Fruit fly (Drosophila melanogaster) whole organism, embryonic: ENCODE measurements around the gene HisCl1.

Experiments used
- Bteb2 ChIP-seq: fragments of 200-800 bp; sonication (Bioruptor generic); optimal IDR thresholded peaks from 2 replicates; lab custom pipeline; 2016; ENCODE audit warnings: missing biosample characterization, missing genetic modification characterization
- CG10209 ChIP-seq: fragments of 200-800 bp; sonication (Bioruptor generic); optimal IDR thresholded peaks from 3 replicates; lab custom pipeline; 2017; ENCODE audit warnings: missing biosample characterization, mild to moderate bottlenecking, missing genetic modification characterization, missing genetic modification reagents
- CG12391 ChIP-seq: fragments of 200-800 bp; sonication (Bioruptor generic); optimal IDR thresholded peaks from 3 replicates; lab custom pipeline; 2018; ENCODE audit warnings: missing biosample characterization, mild to moderate bottlenecking, missing genetic modification characterization, moderate library complexity
- CG1603 ChIP-seq: fragments of 200-800 bp; sonication (Bioruptor generic); optimal IDR thresholded peaks from 2 replicates; lab custom pipeline; 2019; ENCODE audit warnings: missing biosample characterization, mild to moderate bottlenecking, missing genetic modification characterization, moderate library complexity
- CG16813 ChIP-seq: fragments of 200-800 bp; sonication (Bioruptor generic); IDR thresholded peaks from 3 replicates; pipeline ENCODE4 v1.3.6; 2022; ENCODE audit warnings: missing biosample characterization, missing genetic modification characterization; ENCODE audit not compliant: partially characterized antibody
- CG17612 ChIP-seq: fragments of 200-800 bp; sonication (Bioruptor generic); IDR thresholded peaks from 2 replicates; pipeline ENCODE4 v1.3.6; 2022; ENCODE audit warnings: missing biosample characterization, missing genetic modification characterization
- CG17912 ChIP-seq: fragments of 200-800 bp; sonication (Bioruptor generic); optimal IDR thresholded peaks from 2 replicates; lab custom pipeline; 2018; ENCODE audit warnings: missing biosample characterization, mild to moderate bottlenecking, missing genetic modification characterization
- CG2116 ChIP-seq: fragments of 200-800 bp; sonication (Bioruptor generic); optimal IDR thresholded peaks from 3 replicates; lab custom pipeline; 2018; ENCODE audit warnings: missing biosample characterization, mild to moderate bottlenecking, missing genetic modification characterization
- CG2129 ChIP-seq: fragments of 200-800 bp; sonication (Bioruptor generic); IDR thresholded peaks from 2 replicates; pipeline ENCODE4 v1.3.6; 2022; ENCODE audit warnings: missing biosample characterization, missing genetic modification characterization; ENCODE audit not compliant: partially characterized antibody
- CG2199 ChIP-seq: fragments of 200-800 bp; sonication (Bioruptor generic); IDR thresholded peaks from 3 replicates; pipeline ENCODE4 v1.3.6; 2022; ENCODE audit warnings: missing biosample characterization, missing genetic modification characterization
- CG2712 ChIP-seq: fragments of 200-800 bp; optimal IDR thresholded peaks from 3 replicates; lab custom pipeline; 2019; ENCODE audit warnings: missing biosample characterization, mild to moderate bottlenecking, missing genetic modification characterization, moderate library complexity
- CG30020 ChIP-seq: fragments of 200-800 bp; optimal IDR thresholded peaks from 2 replicates; lab custom pipeline; 2019; ENCODE audit warnings: missing biosample characterization, mild to moderate bottlenecking, missing genetic modification characterization, moderate library complexity
- CG3163 ChIP-seq: fragments of 200-800 bp; sonication (Bioruptor generic); optimal IDR thresholded peaks from 3 replicates; lab custom pipeline; 2016; ENCODE audit warnings: missing biosample characterization, missing genetic modification characterization
- CG33213 ChIP-seq: fragments of 200-800 bp; sonication (Bioruptor generic); optimal IDR thresholded peaks from 3 replicates; lab custom pipeline; 2016; ENCODE audit warnings: missing biosample characterization, missing genetic modification characterization
- CG4404 ChIP-seq: fragments of 200-800 bp; sonication (Bioruptor generic); IDR thresholded peaks from 2 replicates; pipeline ENCODE4 v1.3.6; 2022; ENCODE audit warnings: missing biosample characterization, missing genetic modification characterization
- CG4730 ChIP-seq: fragments of 200-800 bp; sonication (Bioruptor generic); IDR thresholded peaks from 2 replicates; pipeline ENCODE4 v1.3.6; 2022; ENCODE audit warnings: missing biosample characterization, missing genetic modification characterization
- CG4854 ChIP-seq: fragments of 200-800 bp; sonication (Bioruptor generic); optimal IDR thresholded peaks from 2 replicates; lab custom pipeline; 2016; ENCODE audit warnings: missing biosample characterization, missing genetic modification characterization, inconsistent platforms
- CG6791 ChIP-seq: fragments of 200-800 bp; sonication (Bioruptor generic); IDR thresholded peaks from 3 replicates; pipeline ENCODE4 v1.3.6; 2022; ENCODE audit warnings: missing biosample characterization, missing genetic modification characterization; ENCODE audit not compliant: partially characterized antibody
- CG8290 ChIP-seq, 3 experiments: fragments of 200-800 bp; sonication (Bioruptor generic); optimal IDR thresholded peaks; 2 replicates each; lab custom pipeline; 2016 to 2019; ENCODE audit warnings: missing biosample characterization in 3 of 3, missing genetic modification characterization in 3 of 3, mild to moderate bottlenecking in 2 of 3, moderate library complexity in 1 of 3
- CG9797 ChIP-seq: fragments of 200-800 bp; sonication (Bioruptor generic); optimal IDR thresholded peaks from 3 replicates; lab custom pipeline; 2018; ENCODE audit warnings: missing biosample characterization, mild to moderate bottlenecking, missing genetic modification characterization
- CoRest ChIP-seq: fragments of 200-800 bp; sonication (Bioruptor generic); optimal IDR thresholded peaks from 3 replicates; lab custom pipeline; 2018; ENCODE audit warnings: missing biosample characterization, mild to moderate bottlenecking, missing genetic modification characterization, moderate library complexity
- Dip2 ChIP-seq: fragments of 200-800 bp; sonication (Bioruptor generic); IDR thresholded peaks from 2 replicates; pipeline ENCODE4 v1.3.6; 2022; ENCODE audit warnings: missing biosample characterization, missing genetic modification characterization
- Doc2 ChIP-seq: fragments of 200-800 bp; sonication (Bioruptor generic); IDR thresholded peaks from 2 replicates; pipeline ENCODE4 v1.3.6; 2022; ENCODE audit warnings: missing biosample characterization, missing genetic modification characterization
- Dref ChIP-seq: fragments of 200-800 bp; sonication (Bioruptor generic); IDR thresholded peaks from 2 replicates; pipeline ENCODE4 v1.3.6; 2022; ENCODE audit warnings: missing biosample characterization, missing genetic modification characterization
- Hmx ChIP-seq: fragments of 200-800 bp; sonication (Bioruptor generic); optimal IDR thresholded peaks from 2 replicates; lab custom pipeline; 2016; ENCODE audit warnings: missing biosample characterization, missing genetic modification characterization
- Hr3 ChIP-seq: fragments of 200-800 bp; sonication (Bioruptor generic); optimal IDR thresholded peaks from 3 replicates; lab custom pipeline; 2016; ENCODE audit warnings: missing biosample characterization, missing genetic modification characterization
- Lim3 ChIP-seq: fragments of 200-800 bp; sonication (Bioruptor generic); IDR thresholded peaks from 2 replicates; pipeline ENCODE4 v1.3.6; 2022; ENCODE audit warnings: missing biosample characterization, missing genetic modification characterization
- MTF-1 ChIP-seq: fragments of 200-800 bp; sonication (Bioruptor generic); optimal IDR thresholded peaks from 2 replicates; lab custom pipeline; 2018; ENCODE audit warnings: missing biosample characterization, mild to moderate bottlenecking, missing genetic modification characterization, borderline replicate concordance
- Med ChIP-seq: fragments of 200-800 bp; sonication (Bioruptor generic); peaks from one replicate; lab custom pipeline; 2016; ENCODE audit warnings: missing biosample characterization, missing genetic modification characterization, mild to moderate bottlenecking, inconsistent platforms, moderate library complexity
- Mrtf ChIP-seq: fragments of 200-800 bp; sonication (Bioruptor generic); IDR thresholded peaks from 3 replicates; pipeline ENCODE4 v1.3.6; 2022; ENCODE audit warnings: missing biosample characterization, missing genetic modification characterization
- NC2α ChIP-seq: fragments of 200-800 bp; sonication (Bioruptor generic); optimal IDR thresholded peaks from 2 replicates; lab custom pipeline; 2016; ENCODE audit warnings: missing biosample characterization, missing genetic modification characterization
- NC2β ChIP-seq: fragments of 200-800 bp; sonication (Bioruptor generic); optimal IDR thresholded peaks from 2 replicates; lab custom pipeline; 2016; ENCODE audit warnings: missing biosample characterization, missing genetic modification characterization
- Rfx ChIP-seq: fragments of 200-800 bp; sonication (Bioruptor generic); IDR thresholded peaks from 2 replicates; pipeline ENCODE4 v1.3.6; 2022; ENCODE audit warnings: missing biosample characterization, missing genetic modification characterization
- Scr ChIP-seq: fragments of 200-800 bp; sonication (Bioruptor generic); IDR thresholded peaks from 2 replicates; pipeline ENCODE4 v1.3.6; 2022; ENCODE audit warnings: missing biosample characterization, missing genetic modification characterization; ENCODE audit not compliant: partially characterized antibody
- Sry-δ ChIP-seq: fragments of 200-800 bp; sonication (Bioruptor generic); optimal IDR thresholded peaks from 2 replicates; lab custom pipeline; 2016; ENCODE audit warnings: missing biosample characterization, missing genetic modification characterization
- Stat92E ChIP-seq, 3 experiments: fragments of >200 bp in 2 of 3; fragments of 200-800 bp in 1 of 3; sonication (Bioruptor generic) in 1 of 3; optimal IDR thresholded peaks; 2 replicates each; lab custom pipeline; 2017 to 2019; ENCODE audit warnings: missing biosample characterization in 3 of 3, missing genetic modification characterization in 3 of 3, mild to moderate bottlenecking in 1 of 3, moderate library complexity in 1 of 3
- emc ChIP-seq: fragments of 200-800 bp; sonication (Bioruptor generic); optimal IDR thresholded peaks from 2 replicates; lab custom pipeline; 2016; ENCODE audit warnings: missing biosample characterization, missing genetic modification characterization
- en ChIP-seq: fragments of 200-800 bp; sonication (Bioruptor generic); optimal IDR thresholded peaks from 2 replicates; lab custom pipeline; 2016; ENCODE audit warnings: missing biosample characterization, missing genetic modification characterization
- gem ChIP-seq: fragments of 200-800 bp; sonication (Bioruptor generic); optimal IDR thresholded peaks from 2 replicates; lab custom pipeline; 2019; ENCODE audit warnings: missing biosample characterization, mild to moderate bottlenecking, missing genetic modification characterization, moderate library complexity
- gfzf ChIP-seq: fragments of 200-800 bp; sonication (Bioruptor generic); optimal IDR thresholded peaks from 2 replicates; lab custom pipeline; 2016; ENCODE audit warnings: missing biosample characterization, mild to moderate bottlenecking, missing genetic modification characterization, moderate library complexity
- grau ChIP-seq: fragments of 200-800 bp; optimal IDR thresholded peaks from 3 replicates; lab custom pipeline; 2019; ENCODE audit warnings: missing biosample characterization, mild to moderate bottlenecking, missing genetic modification characterization, moderate library complexity
- gro ChIP-seq: fragments of 200-800 bp; sonication (Bioruptor generic); optimal IDR thresholded peaks from 2 replicates; lab custom pipeline; 2016; ENCODE audit warnings: missing biosample characterization, missing genetic modification characterization
- hb ChIP-seq: fragments of 200-800 bp; sonication (Bioruptor generic); IDR thresholded peaks from 3 replicates; pipeline ENCODE4 v1.3.6; 2022; ENCODE audit warnings: missing biosample characterization, missing genetic modification characterization; ENCODE audit not compliant: partially characterized antibody
- hbn ChIP-seq: fragments of 200-800 bp; sonication (Bioruptor generic); IDR thresholded peaks from 2 replicates; pipeline ENCODE4 v1.3.6; 2022; ENCODE audit warnings: missing biosample characterization, missing genetic modification characterization; ENCODE audit not compliant: partially characterized antibody
- inv ChIP-seq: fragments of 200-800 bp; sonication (Bioruptor generic); IDR thresholded peaks from 2 replicates; pipeline ENCODE4 v1.3.6; 2022; ENCODE audit warnings: missing biosample characterization, missing genetic modification characterization; ENCODE audit not compliant: partially characterized antibody
- nerfin-1 ChIP-seq: fragments of 200-800 bp; sonication (Bioruptor generic); optimal IDR thresholded peaks from 3 replicates; lab custom pipeline; 2019; ENCODE audit warnings: missing biosample characterization, mild to moderate bottlenecking, missing genetic modification characterization, moderate library complexity
- pzg ChIP-seq: fragments of 200-800 bp; sonication (Bioruptor generic); optimal IDR thresholded peaks from 3 replicates; lab custom pipeline; 2018; ENCODE audit warnings: missing biosample characterization, mild to moderate bottlenecking, missing genetic modification characterization, moderate library complexity
- sens ChIP-seq: fragments of 200-800 bp; sonication (Bioruptor generic); peaks from one replicate; lab custom pipeline; 2016; ENCODE audit warnings: missing biosample characterization, missing genetic modification characterization
- tio ChIP-seq: fragments of 200-800 bp; sonication (Bioruptor generic); optimal IDR thresholded peaks from 2 replicates; lab custom pipeline; 2017; ENCODE audit warnings: missing biosample characterization, missing genetic modification characterization, inconsistent platforms
- wor ChIP-seq: fragments of 200-800 bp; sonication (Bioruptor generic); IDR thresholded peaks from 2 replicates; pipeline ENCODE4 v1.3.6; 2022; ENCODE audit warnings: missing biosample characterization, missing genetic modification characterization

Gene HisCl1

dm6 chr3R:11822266-11822665, 35.3 kb downstream of the HisCl1 start, which contains the start of gene Kyat (continued):
- TF ChIP-seq Sry-δ (GFP tag; lab: Kevin White, UChicago): peak; percentile 87
- no peak for TF ChIP-seq MTF-1 (GFP tag; lab: Kevin White, UChicago)
- TF ChIP-seq Scr: peak; percentile 96
- no peak for TF ChIP-seq CG9797 (GFP tag; lab: Kevin White, UChicago)
- no peak for TF ChIP-seq tio
- TF ChIP-seq CG3163 (GFP tag; lab: Kevin White, UChicago): no peak
- no peak for TF ChIP-seq Dip2 (GFP tag; lab: Robert Waterston, UW)
- TF ChIP-seq wor (GFP tag; lab: Robert Waterston, UW): no peak
- TF ChIP-seq sens (GFP tag; lab: Kevin White, UChicago): peak; percentile 67
- TF ChIP-seq CoRest (tag; lab: Kevin White, UChicago): peak; percentile 33
- no peak for TF ChIP-seq Bteb2 (GFP tag; lab: Kevin White, UChicago)
- TF ChIP-seq CG17612: no peak
- no peak for TF ChIP-seq Doc2 (GFP tag; lab: Robert Waterston, UW)
- no peak for TF ChIP-seq grau (tag; lab: Kevin White, UChicago)
- TF ChIP-seq CG4404 (GFP tag; lab: Robert Waterston, UW): no peak
- peak; percentile 96 for TF ChIP-seq inv
- TF ChIP-seq gem (tag; lab: Kevin White, UChicago): no peak
- TF ChIP-seq CG16813: peak; percentile 97
- peak; percentile 93 for TF ChIP-seq CG2116 (GFP tag; lab: Kevin White, UChicago)
- TF ChIP-seq CG10209 (GFP tag; lab: Kevin White, UChicago): no peak
- TF ChIP-seq CG12391: peak; percentile 41
- peak in 1 of 3 experiments; percentile 29 for TF ChIP-seq Stat92E (GFP tag; optimal IDR thresholded peaks at IDR 0.05; lab: Kevin White, UChicago)
- TF ChIP-seq gfzf (GFP tag; lab: Kevin White, UChicago): peak; percentile 27
- TF ChIP-seq CG30020 (tag; lab: Kevin White, UChicago): no peak
- TF ChIP-seq pzg (GFP tag; lab: Kevin White, UChicago): peak; percentile 90
- no peak for TF ChIP-seq NC2β (GFP tag; lab: Kevin White, UChicago)
- no peak for TF ChIP-seq en (GFP tag; lab: Kevin White, UChicago)
- peak; percentile 95 for TF ChIP-seq hb (GFP tag; lab: Robert Waterston, UW)
- TF ChIP-seq Hmx (GFP tag; lab: Kevin White, UChicago): no peak
- no peak for TF ChIP-seq CG4730 (GFP tag; lab: Robert Waterston, UW)
- peak; percentile 78 for TF ChIP-seq CG1603
- peak; percentile 55 for TF ChIP-seq Hr3 (GFP tag; lab: Kevin White, UChicago)
- TF ChIP-seq CG4854 (GFP tag; lab: Kevin White, UChicago): peak; percentile 17
- TF ChIP-seq NC2α (GFP tag; lab: Kevin White, UChicago): no peak
- TF ChIP-seq CG2712: peak; percentile 42
- TF ChIP-seq CG17912 (GFP tag; lab: Kevin White, UChicago): no peak
- peak; percentile 4 for TF ChIP-seq CG33213
- TF ChIP-seq emc (GFP tag; lab: Kevin White, UChicago): no peak
- TF ChIP-seq Dref (GFP tag; lab: Robert Waterston, UW): peak; percentile 99
- peak; percentile 79 for TF ChIP-seq Med (GFP tag; lab: Kevin White, UChicago)
- TF ChIP-seq Rfx (GFP tag; lab: Robert Waterston, UW): peak; percentile 14; the same call in 1 of the 2 replicates
- no peak for TF ChIP-seq Lim3 (GFP tag; lab: Robert Waterston, UW)
- no peak for TF ChIP-seq CG8290 (GFP tag; optimal IDR thresholded peaks at IDR 0.05; lab: Kevin White, UChicago)
- no peak for TF ChIP-seq CG8290 (tag; optimal IDR thresholded peaks at IDR 0.05; lab: Kevin White, UChicago)
- TF ChIP-seq CG2129 (GFP tag; lab: Robert Waterston, UW): peak; percentile 91
- TF ChIP-seq Mrtf (GFP tag; lab: Robert Waterston, UW): no peak
- no peak for TF ChIP-seq CG2199 (GFP tag; lab: Robert Waterston, UW)
- TF ChIP-seq gro: no peak
- peak; percentile 98 for TF ChIP-seq CG6791 (GFP tag; lab: Robert Waterston, UW)
- TF ChIP-seq nerfin-1 (tag; lab: Kevin White, UChicago): no peak
- peak; percentile 99 for TF ChIP-seq hbn (GFP tag; lab: Robert Waterston, UW)
